Fruit fly (Drosophila melanogaster) whole organism, embryonic: ENCODE measurements around the gene Mst85C.

Experiments
- ATbp ChIP-seq: fragments of 200-800 bp; sonication (Bioruptor generic); optimal IDR thresholded peaks from 2 replicates; lab custom pipeline; 2017; ENCODE audit warnings: missing biosample characterization, mild to moderate bottlenecking, missing genetic modification characterization, missing genetic modification reagents
- Bdp1 ChIP-seq: fragments of 200-800 bp; sonication (Bioruptor generic); optimal IDR thresholded peaks from 3 replicates; lab custom pipeline; 2016; ENCODE audit warnings: missing biosample characterization, missing genetic modification characterization
- Bgb ChIP-seq: fragments of 200-800 bp; sonication (Bioruptor generic); IDR thresholded peaks from 2 replicates; pipeline ENCODE4 v1.3.6; 2022; ENCODE audit warnings: missing biosample characterization, missing genetic modification characterization; ENCODE audit not compliant: partially characterized antibody
- CG10147 ChIP-seq: fragments of 200-800 bp; sonication (Bioruptor generic); optimal IDR thresholded peaks from 2 replicates; lab custom pipeline; 2019; ENCODE audit warnings: missing biosample characterization, mild to moderate bottlenecking, missing genetic modification characterization, moderate library complexity
- CG10267 ChIP-seq: fragments of 200-800 bp; sonication (Bioruptor generic); optimal IDR thresholded peaks from 2 replicates; lab custom pipeline; 2018; ENCODE audit warnings: missing biosample characterization, mild to moderate bottlenecking, missing genetic modification characterization, moderate library complexity
- CG12236 ChIP-seq: fragments of 200-800 bp; sonication (Bioruptor generic); optimal IDR thresholded peaks from 2 replicates; lab custom pipeline; 2016; ENCODE audit warnings: missing biosample characterization, missing genetic modification characterization
- CG1233 ChIP-seq: fragments of 200-800 bp; sonication (Bioruptor generic); optimal IDR thresholded peaks from 4 replicates; lab custom pipeline; 2018; ENCODE audit warnings: missing biosample characterization, mild to moderate bottlenecking, missing genetic modification characterization
- CG13775 ChIP-seq: fragments of 200-800 bp; sonication (Bioruptor generic); optimal IDR thresholded peaks from 3 replicates; lab custom pipeline; 2017; ENCODE audit warnings: missing biosample characterization, mild to moderate bottlenecking, missing genetic modification characterization
- CG14441 ChIP-seq: fragments of 200-800 bp; sonication (Bioruptor generic); IDR thresholded peaks from 2 replicates; pipeline ENCODE4 v1.3.6; 2022; ENCODE audit warnings: missing biosample characterization, missing genetic modification characterization
- CG15073 ChIP-seq: fragments of 200-800 bp; sonication (Bioruptor generic); optimal IDR thresholded peaks from 2 replicates; lab custom pipeline; 2016; ENCODE audit warnings: missing biosample characterization, missing genetic modification characterization
- CG1647 ChIP-seq: fragments of 200-800 bp; sonication (Bioruptor generic); optimal IDR thresholded peaks from 3 replicates; lab custom pipeline; 2016; ENCODE audit warnings: missing biosample characterization, missing genetic modification characterization
- CG16863 ChIP-seq: fragments of 200-800 bp; sonication (Bioruptor generic); optimal IDR thresholded peaks from 3 replicates; lab custom pipeline; 2016; ENCODE audit warnings: missing biosample characterization, missing genetic modification characterization
- CG17186 ChIP-seq: fragments of 200-800 bp; sonication (Bioruptor generic); optimal IDR thresholded peaks from 3 replicates; lab custom pipeline; 2017; ENCODE audit warnings: missing biosample characterization, missing genetic modification reagents, missing genetic modification characterization
- CG18619 ChIP-seq: fragments of 200-800 bp; sonication (Bioruptor generic); optimal IDR thresholded peaks from 3 replicates; lab custom pipeline; 2017; ENCODE audit warnings: missing biosample characterization, mild to moderate bottlenecking, missing genetic modification characterization
- CG3726 ChIP-seq: fragments of 200-800 bp; sonication (Bioruptor generic); IDR thresholded peaks from 3 replicates; pipeline ENCODE4, ENCODE4 v1.3.6; 2022; ENCODE audit warnings: missing biosample characterization, missing genetic modification characterization
- CG6813 ChIP-seq: fragments of 200-800 bp; sonication (Bioruptor generic); optimal IDR thresholded peaks from 2 replicates; lab custom pipeline; 2017; ENCODE audit warnings: missing biosample characterization, missing genetic modification characterization, mild to moderate bottlenecking, moderate library complexity, missing genetic modification reagents
- CG7556 ChIP-seq: fragments of 200-800 bp; sonication (Bioruptor generic); optimal IDR thresholded peaks from 2 replicates; lab custom pipeline; 2017; ENCODE audit warnings: missing biosample characterization, mild to moderate bottlenecking, missing genetic modification characterization
- CG9727 ChIP-seq: fragments of 200-800 bp; sonication (Bioruptor generic); optimal IDR thresholded peaks from 3 replicates; lab custom pipeline; 2017; ENCODE audit warnings: missing biosample characterization, mild to moderate bottlenecking, missing genetic modification characterization
- CG9932 ChIP-seq: fragments of 200-800 bp; sonication (Bioruptor generic); IDR thresholded peaks from 2 replicates; pipeline ENCODE4 v1.3.6; 2022; ENCODE audit warnings: missing biosample characterization, missing genetic modification characterization
- Chrac-16 ChIP-seq: fragments of 200-800 bp; sonication (Bioruptor generic); optimal IDR thresholded peaks from 3 replicates; lab custom pipeline; 2016; ENCODE audit warnings: missing biosample characterization, missing genetic modification characterization
- Dbx ChIP-seq: fragments of 200-800 bp; sonication (Bioruptor generic); IDR thresholded peaks from 3 replicates; pipeline ENCODE4 v1.3.6; 2022; ENCODE audit warnings: missing biosample characterization, missing genetic modification characterization
- Deaf1 ChIP-seq: fragments of 200-800 bp; optimal IDR thresholded peaks from 3 replicates; lab custom pipeline; 2019; ENCODE audit warnings: missing biosample characterization, mild to moderate bottlenecking, missing genetic modification characterization, moderate library complexity
- E2f2 ChIP-seq: fragments of 200-800 bp; sonication (Bioruptor generic); IDR thresholded peaks from 2 replicates; pipeline ENCODE4 v1.3.6; 2022; ENCODE audit warnings: missing biosample characterization, missing genetic modification characterization
- Fer1 ChIP-seq: fragments of 200-800 bp; sonication (Bioruptor generic); optimal IDR thresholded peaks from 2 replicates; lab custom pipeline; 2017; ENCODE audit warnings: missing biosample characterization, mild to moderate bottlenecking, missing genetic modification characterization
- Fer3 ChIP-seq: fragments of 200-800 bp; sonication (Bioruptor generic); optimal IDR thresholded peaks from 2 replicates; lab custom pipeline; 2018; ENCODE audit warnings: missing biosample characterization, mild to moderate bottlenecking, missing genetic modification characterization, moderate library complexity
- Hmr ChIP-seq: fragments of 200-800 bp; sonication (Bioruptor generic); optimal IDR thresholded peaks from 3 replicates; lab custom pipeline; 2017; ENCODE audit warnings: mild to moderate bottlenecking, missing biosample characterization, missing genetic modification reagents, missing genetic modification characterization
- Hr3 ChIP-seq: fragments of 200-800 bp; sonication (Bioruptor generic); optimal IDR thresholded peaks from 3 replicates; lab custom pipeline; 2016; ENCODE audit warnings: missing biosample characterization, missing genetic modification characterization
- Hsf ChIP-seq: fragments of 200-800 bp; sonication (Bioruptor generic); optimal IDR thresholded peaks from 3 replicates; lab custom pipeline; 2016; ENCODE audit warnings: missing biosample characterization, missing genetic modification characterization
- Max ChIP-seq: fragments of 200-800 bp; sonication (Bioruptor generic); optimal IDR thresholded peaks from 2 replicates; lab custom pipeline; 2016; ENCODE audit warnings: missing biosample characterization, mild to moderate bottlenecking, missing genetic modification characterization
- Mrtf ChIP-seq: fragments of 200-800 bp; sonication (Bioruptor generic); IDR thresholded peaks from 3 replicates; pipeline ENCODE4 v1.3.6; 2022; ENCODE audit warnings: missing biosample characterization, missing genetic modification characterization
- NC2β ChIP-seq: fragments of 200-800 bp; sonication (Bioruptor generic); optimal IDR thresholded peaks from 2 replicates; lab custom pipeline; 2016; ENCODE audit warnings: missing biosample characterization, missing genetic modification characterization
- Side ChIP-seq: fragments of 200-800 bp; sonication (Bioruptor generic); optimal IDR thresholded peaks from 2 replicates; lab custom pipeline; 2016; ENCODE audit warnings: missing biosample characterization, missing genetic modification characterization
- YL-1 ChIP-seq: fragments of 200-800 bp; sonication (Bioruptor generic); optimal IDR thresholded peaks from 3 replicates; lab custom pipeline; 2017; ENCODE audit warnings: missing biosample characterization, mild to moderate bottlenecking, missing genetic modification characterization
- ase ChIP-seq: fragments of 200-800 bp; sonication (Bioruptor generic); IDR thresholded peaks from 3 replicates; pipeline ENCODE4 v1.3.6; 2022; ENCODE audit warnings: missing biosample characterization, missing genetic modification characterization
- bcd ChIP-seq: fragments of 200-800 bp; sonication (Bioruptor generic); optimal IDR thresholded peaks from 2 replicates; lab custom pipeline; 2017; ENCODE audit warnings: missing biosample characterization, mild to moderate bottlenecking, missing genetic modification characterization
- caup ChIP-seq: fragments of 200-800 bp; sonication (Bioruptor generic); optimal IDR thresholded peaks from 3 replicates; lab custom pipeline; 2017; ENCODE audit warnings: missing biosample characterization, mild to moderate bottlenecking, missing genetic modification characterization, moderate library complexity; ENCODE audit not compliant: severe bottlenecking
- grn ChIP-seq: fragments of 200-800 bp; sonication (Bioruptor generic); optimal IDR thresholded peaks from 3 replicates; lab custom pipeline; 2017; ENCODE audit warnings: missing biosample characterization, missing genetic modification characterization
- her ChIP-seq: fragments of 200-800 bp; sonication (Bioruptor generic); optimal IDR thresholded peaks from 2 replicates; lab custom pipeline; 2016; ENCODE audit warnings: missing biosample characterization, missing genetic modification characterization
- ind ChIP-seq: fragments of 200-800 bp; sonication (Bioruptor generic); optimal IDR thresholded peaks from 3 replicates; lab custom pipeline; 2016; ENCODE audit warnings: missing biosample characterization, missing genetic modification characterization
- jumu ChIP-seq: fragments of 200-800 bp; sonication (Bioruptor generic); optimal IDR thresholded peaks from 3 replicates; lab custom pipeline; 2016; ENCODE audit warnings: missing biosample characterization, missing genetic modification characterization
- maf-S ChIP-seq: fragments of 200-800 bp; sonication (Bioruptor generic); optimal IDR thresholded peaks from 2 replicates; lab custom pipeline; 2016; ENCODE audit warnings: missing biosample characterization, missing genetic modification characterization
- mam ChIP-seq: fragments of 200-800 bp; sonication (Bioruptor generic); optimal IDR thresholded peaks from 3 replicates; lab custom pipeline; 2016; ENCODE audit warnings: missing biosample characterization, missing genetic modification characterization
- nerfin-2 ChIP-seq: fragments of 200-800 bp; sonication (Bioruptor generic); IDR thresholded peaks from 2 replicates; pipeline ENCODE4 v1.3.6; 2022; ENCODE audit warnings: missing biosample characterization, missing genetic modification characterization; ENCODE audit not compliant: partially characterized antibody
- pb ChIP-seq: fragments of 200-800 bp; sonication (Bioruptor generic); optimal IDR thresholded peaks from 3 replicates; lab custom pipeline; 2016; ENCODE audit warnings: missing biosample characterization, missing genetic modification characterization
- pho ChIP-seq: fragments of 200-800 bp; sonication (Bioruptor generic); optimal IDR thresholded peaks from 2 replicates; lab custom pipeline; 2016; ENCODE audit warnings: missing biosample characterization, missing genetic modification characterization
- prd ChIP-seq, 3 experiments: fragments of >200 bp in 2 of 3; fragments of 200-800 bp in 1 of 3; sonication (Bioruptor generic) in 1 of 3; optimal IDR thresholded peaks in 2 of 3; IDR thresholded peaks in 1 of 3; 2 replicates in 2 of 3; 3 replicates in 1 of 3; pipeline versions ENCODE4 v1.3.6 to Lab custom; 2017 to 2022; ENCODE audit warnings: missing biosample characterization in 1 of 3, missing genetic modification characterization in 1 of 3
- ssp ChIP-seq: fragments of 200-800 bp; sonication (Bioruptor generic); IDR thresholded peaks from 2 replicates; pipeline ENCODE4 v1.3.6; 2022; ENCODE audit warnings: missing biosample characterization, missing genetic modification characterization
- sug ChIP-seq: fragments of 200-800 bp; optimal IDR thresholded peaks from 2 replicates; lab custom pipeline; 2019; ENCODE audit warnings: missing biosample characterization, mild to moderate bottlenecking, missing genetic modification characterization, moderate library complexity
- ttk ChIP-seq: fragments of 200-800 bp; sonication (Bioruptor generic); IDR thresholded peaks from 2 replicates; pipeline ENCODE4 v2.1.2; 2022; ENCODE audit warnings: missing biosample characterization, missing genetic modification characterization
- unpg ChIP-seq: fragments of 200-800 bp; sonication (Bioruptor generic); optimal IDR thresholded peaks from 3 replicates; lab custom pipeline; 2018; ENCODE audit warnings: missing biosample characterization, mild to moderate bottlenecking, missing genetic modification characterization, moderate library complexity

Mst85C gene

DNA sequence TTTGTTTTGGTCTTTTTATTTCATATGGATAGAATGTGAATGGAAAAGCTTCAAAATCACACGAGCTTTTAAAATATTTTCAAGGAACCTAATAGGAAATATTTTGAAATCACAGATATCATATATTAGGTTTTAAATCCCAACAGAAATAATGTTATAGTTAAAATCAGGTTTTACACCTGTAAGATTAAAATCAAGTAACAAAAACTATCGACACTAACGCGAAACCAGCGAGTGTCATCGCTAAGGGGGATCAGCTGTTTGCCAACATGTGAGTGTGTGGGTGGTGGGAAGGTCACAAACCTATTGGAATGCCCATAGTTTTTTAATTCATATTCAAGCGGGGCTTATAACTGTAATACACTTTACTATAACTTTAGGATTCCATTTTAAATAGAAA, 9.8 kb upstream of the Mst85C start, which contains the start of gene hyx (continued):
- TF ChIP-seq Hmr (peak; percentile 54), CG9932 (peak; percentile 69), CG9727 (peak; percentile 9), CG6813 (GFP tag; lab: Kevin White, UChicago) (no peak), Dbx (GFP tag; lab: Robert Waterston, UW) (peak; percentile 75), CG13775 (GFP tag; lab: Kevin White, UChicago) (peak; percentile 34), ATbp (GFP tag; lab: Kevin White, UChicago) (no peak), Mrtf (GFP tag; lab: Robert Waterston, UW) (no peak), CG1233 (peak; percentile 9), CG18619 (GFP tag; lab: Kevin White, UChicago) (peak; percentile 22), Bgb (GFP tag; lab: Robert Waterston, UW) (peak; percentile 83), CG17186 (no peak), CG12236 (no peak), CG1647 (GFP tag; lab: Kevin White, UChicago) (peak; percentile 36), Fer3 (tag; lab: Kevin White, UChicago) (peak; percentile 50), ind (GFP tag; lab: Kevin White, UChicago) (peak; percentile 23), prd (optimal IDR thresholded peaks at IDR 0.05; lab: Kevin White, UChicago) (no peak), prd (GFP tag; IDR thresholded peaks at IDR 0.05; lab: Robert Waterston, UW) (peak; percentile 38; the same call in 1 of the 3 replicates), ase (0 out of 3 replicates have a peak, but pooled peaks have one; percentile 23), CG14441 (GFP tag; lab: Robert Waterston, UW) (0 out of 2 replicates have a peak, but pooled peaks have one; percentile 29), caup (GFP tag; lab: Kevin White, UChicago) (peak; percentile 29), pho (peak; percentile 30), Fer1 (GFP tag; lab: Kevin White, UChicago) (peak; percentile 61), Bdp1 (GFP tag; lab: Kevin White, UChicago) (no peak), ttk (GFP tag; lab: Robert Waterston, UW) (peak; percentile 29; the same call in 1 of the 2 replicates), her (GFP tag; lab: Kevin White, UChicago) (peak; percentile 18), E2f2 (GFP tag; lab: Robert Waterston, UW) (no peak), Hr3 (no peak), Hsf (peak; percentile 36), CG15073 (GFP tag; lab: Kevin White, UChicago) (no peak), jumu (GFP tag; lab: Kevin White, UChicago) (peak; percentile 19), YL-1 (GFP tag; lab: Kevin White, UChicago) (no peak), CG16863 (GFP tag; lab: Kevin White, UChicago) (peak; percentile 9), bcd (GFP tag; lab: Kevin White, UChicago) (peak; percentile 43), mam (GFP tag; lab: Kevin White, UChicago) (peak; percentile 59), nerfin-2 (GFP tag; lab: Robert Waterston, UW) (0 out of 2 replicates have a peak, but pooled peaks have one; percentile 38), ssp (no peak), unpg (GFP tag; lab: Kevin White, UChicago) (peak; percentile 14), Chrac-16 (GFP tag; lab: Kevin White, UChicago) (peak; percentile 39), pb (GFP tag; lab: Kevin White, UChicago) (no peak), Side (GFP tag; lab: Kevin White, UChicago) (peak; percentile 27), NC2β (peak; percentile 17), maf-S (peak; percentile 27), CG10267 (tag; lab: Kevin White, UChicago) (peak; percentile 53), Deaf1 (tag; lab: Kevin White, UChicago) (peak; percentile 5), CG7556 (GFP tag; lab: Kevin White, UChicago) (peak; percentile 9), sug (tag; lab: Kevin White, UChicago) (peak; percentile 61), CG3726 (GFP tag; lab: Robert Waterston, UW) (no peak), Max (GFP tag; lab: Kevin White, UChicago) (peak; percentile 17), grn (GFP tag; lab: Kevin White, UChicago) (peak; percentile 92), CG10147 (GFP tag; lab: Kevin White, UChicago) (peak; percentile 20)
